Worm (Caenorhabditis elegans) whole organism, L1 larva: ENCODE data around the gene rpl-22.
A peak's percentile ranks its signal among the peaks of the same experiment; 100 is the strongest.

Experiments used
- C04F5.9 ChIP-seq: sonication (generic microtip); optimal IDR thresholded peaks from 2 replicates; lab custom pipeline; 2016; ENCODE audit warnings: missing genetic modification characterization, missing compliant biosample characterization
- C16A3.4 ChIP-seq: fragments of 150-350 bp; optimal IDR thresholded peaks from 2 replicates; lab custom pipeline; 2014; ENCODE audit warnings: missing biosample characterization, missing genetic modification characterization
- C34B4.2 ChIP-seq: sonication (generic microtip); optimal IDR thresholded peaks from 2 replicates; lab custom pipeline; 2017; ENCODE audit warnings: mild to moderate bottlenecking, missing genetic modification characterization, missing compliant biosample characterization
- F16B12.6 ChIP-seq: fragments of 150-350 bp; optimal IDR thresholded peaks from 2 replicates; lab custom pipeline; 2014; ENCODE audit warnings: missing biosample characterization, missing genetic modification characterization
- Y116A8C.19 ChIP-seq: sonication (generic microtip); optimal IDR thresholded peaks from 2 replicates; lab custom pipeline; 2016; ENCODE audit warnings: missing compliant biosample characterization, missing genetic modification characterization, borderline replicate concordance
- ama-1 ChIP-seq: fragments of 150-350 bp; optimal IDR thresholded peaks from 2 replicates; lab custom pipeline; 2014
- ceh-63 ChIP-seq: fragments of 200-800 bp; sonication (Bioruptor generic); optimal IDR thresholded peaks from 2 replicates; lab custom pipeline; 2018; ENCODE audit warnings: mild to moderate bottlenecking, missing genetic modification characterization, missing compliant biosample characterization
- ceh-82 ChIP-seq, 3 experiments: fragments of 150-350 bp in 1 of 3; sonication (generic microtip) in 2 of 3; optimal IDR thresholded peaks; 2 replicates each; lab custom pipeline; 2014 to 2017; ENCODE audit warnings: missing biosample characterization in 3 of 3, missing genetic modification characterization in 3 of 3
- ceh-88 ChIP-seq: fragments of 200-800 bp; sonication (Bioruptor generic); IDR thresholded peaks from 2 replicates; pipeline ENCODE4 v1.3.6; 2022; ENCODE audit warnings: missing genetic modification characterization, missing compliant biosample characterization
- dpl-1 ChIP-seq, 3 experiments: fragments of 150-350 bp in 2 of 3; sonication (generic microtip) in 1 of 3; optimal IDR thresholded peaks; 2 replicates each; lab custom pipeline; 2014 to 2017; ENCODE audit warnings: missing biosample characterization in 3 of 3, missing genetic modification characterization in 3 of 3, missing genetic modification reagents in 3 of 3
- efl-1 ChIP-seq, 4 experiments: fragments of 150-350 bp; optimal IDR thresholded peaks in 3 of 4; peaks in 1 of 4; 1 replicate in 1 of 4; 2 replicates in 3 of 4; lab custom pipeline; 2014; ENCODE audit warnings: missing biosample characterization in 2 of 4, missing genetic modification characterization in 2 of 4, missing genetic modification reagents in 2 of 4
- efl-3 ChIP-seq: fragments of 200-800 bp; sonication (Bioruptor generic); optimal IDR thresholded peaks from 2 replicates; lab custom pipeline; 2018; ENCODE audit warnings: mild to moderate bottlenecking, missing genetic modification characterization, missing compliant biosample characterization
- elt-2 ChIP-seq: sonication (generic microtip); optimal IDR thresholded peaks from 2 replicates; lab custom pipeline; 2016; ENCODE audit warnings: missing genetic modification characterization, mild to moderate bottlenecking, inconsistent platforms, missing compliant biosample characterization, missing genetic modification reagents
- fkh-10 ChIP-seq: sonication (generic microtip); optimal IDR thresholded peaks from 2 replicates; lab custom pipeline; 2017; ENCODE audit warnings: missing biosample characterization, missing genetic modification reagents, missing genetic modification characterization
- fkh-4 ChIP-seq: sonication (generic microtip); optimal IDR thresholded peaks from 2 replicates; lab custom pipeline; 2016; ENCODE audit warnings: missing compliant biosample characterization, missing genetic modification characterization, borderline replicate concordance
- fkh-8 ChIP-seq: sonication (generic microtip); optimal IDR thresholded peaks from 2 replicates; lab custom pipeline; 2016; ENCODE audit warnings: mild to moderate bottlenecking, missing genetic modification characterization, missing compliant biosample characterization
- hlh-17 ChIP-seq: fragments of 200-800 bp; sonication (Bioruptor generic); optimal IDR thresholded peaks from 2 replicates; lab custom pipeline; 2018; ENCODE audit warnings: missing genetic modification characterization, mild to moderate bottlenecking, missing compliant biosample characterization, moderate library complexity, borderline replicate concordance
- hlh-4 ChIP-seq: sonication (generic microtip); optimal IDR thresholded peaks from 2 replicates; lab custom pipeline; 2016; ENCODE audit warnings: mild to moderate bottlenecking, missing genetic modification characterization, missing compliant biosample characterization
- hpl-2 ChIP-seq: fragments of 150-350 bp; optimal IDR thresholded peaks from 2 replicates; lab custom pipeline; 2014; ENCODE audit warnings: missing biosample characterization, missing genetic modification reagents, missing genetic modification characterization
- irx-1 ChIP-seq: sonication (generic microtip); optimal IDR thresholded peaks from 2 replicates; lab custom pipeline; 2016; ENCODE audit warnings: missing genetic modification characterization, missing compliant biosample characterization
- isw-1 ChIP-seq: fragments of 200-800 bp; sonication (Bioruptor generic); IDR thresholded peaks from 2 replicates; pipeline ENCODE4 v1.3.6; 2022; ENCODE audit warnings: missing genetic modification characterization, missing compliant biosample characterization
- jun-1 ChIP-seq: fragments of 150-350 bp; optimal IDR thresholded peaks from 2 replicates; lab custom pipeline; 2014; ENCODE audit warnings: missing biosample characterization, missing genetic modification reagents, missing genetic modification characterization
- lin-13 ChIP-seq: fragments of 150-350 bp; optimal IDR thresholded peaks from 2 replicates; lab custom pipeline; 2014; ENCODE audit warnings: missing biosample characterization, missing genetic modification reagents, missing genetic modification characterization
- lin-15B ChIP-seq: fragments of 150-350 bp; sonication (generic microtip); optimal IDR thresholded peaks from 3 replicates; lab custom pipeline; 2014; ENCODE audit warnings: missing biosample characterization, missing genetic modification characterization
- lin-35 ChIP-seq, 2 experiments: fragments of 150-350 bp; optimal IDR thresholded peaks; 2 replicates each; lab custom pipeline; 2014; ENCODE audit warnings: missing biosample characterization in 2 of 2, missing genetic modification characterization in 2 of 2, missing genetic modification reagents in 2 of 2
- lir-3 ChIP-seq: sonication (generic microtip); optimal IDR thresholded peaks from 2 replicates; lab custom pipeline; 2016; ENCODE audit warnings: mild to moderate bottlenecking, missing genetic modification characterization, moderate library complexity, missing compliant biosample characterization; ENCODE audit not compliant: poor library complexity
- lsy-2 ChIP-seq, 2 experiments: fragments of 150-350 bp; optimal IDR thresholded peaks; 2 replicates each; lab custom pipeline; 2014; ENCODE audit warnings: missing biosample characterization in 2 of 2, missing genetic modification characterization in 2 of 2
- mdl-1 ChIP-seq, 2 experiments: fragments of 150-350 bp; optimal IDR thresholded peaks; 2 replicates each; lab custom pipeline; 2014 to 2017; ENCODE audit warnings: missing biosample characterization in 2 of 2, missing genetic modification characterization in 2 of 2, inconsistent platforms in 1 of 2
- mef-2 ChIP-seq: fragments of 150-350 bp; optimal IDR thresholded peaks from 2 replicates; lab custom pipeline; 2014; ENCODE audit warnings: missing biosample characterization, missing genetic modification characterization
- mep-1 ChIP-seq: fragments of 150-350 bp; optimal IDR thresholded peaks from 2 replicates; lab custom pipeline; 2014; ENCODE audit warnings: missing biosample characterization, missing genetic modification characterization
- nhr-20 ChIP-seq: sonication (generic microtip); optimal IDR thresholded peaks from 2 replicates; lab custom pipeline; 2016; ENCODE audit warnings: mild to moderate bottlenecking, missing genetic modification characterization, missing compliant biosample characterization
- nhr-237 ChIP-seq: fragments of 150-350 bp; optimal IDR thresholded peaks from 2 replicates; lab custom pipeline; 2014; ENCODE audit warnings: missing biosample characterization, missing genetic modification characterization
- nhr-28 ChIP-seq: fragments of 150-350 bp; optimal IDR thresholded peaks from 2 replicates; lab custom pipeline; 2014; ENCODE audit warnings: missing biosample characterization, missing genetic modification characterization
- nhr-71 ChIP-seq: sonication (generic microtip); optimal IDR thresholded peaks from 2 replicates; lab custom pipeline; 2016; ENCODE audit warnings: mild to moderate bottlenecking, missing genetic modification characterization, moderate library complexity, missing compliant biosample characterization
- nhr-76 ChIP-seq: sonication (generic microtip); optimal IDR thresholded peaks from 2 replicates; lab custom pipeline; 2017; ENCODE audit warnings: missing biosample characterization, missing genetic modification characterization
- nhr-77 ChIP-seq: fragments of 150-350 bp; optimal IDR thresholded peaks from 2 replicates; lab custom pipeline; 2014; ENCODE audit warnings: missing biosample characterization, missing genetic modification characterization
- nhr-85 ChIP-seq: sonication (generic microtip); peaks from one replicate; lab custom pipeline; 2016; ENCODE audit warnings: missing genetic modification characterization, inconsistent platforms, missing compliant biosample characterization
- nhr-90 ChIP-seq: sonication (generic microtip); optimal IDR thresholded peaks from 2 replicates; lab custom pipeline; 2016; ENCODE audit warnings: mild to moderate bottlenecking, missing genetic modification characterization, missing compliant biosample characterization; ENCODE audit not compliant: poor library complexity
- pax-3 ChIP-seq: fragments of 200-800 bp; sonication (Bioruptor generic); optimal IDR thresholded peaks from 2 replicates; lab custom pipeline; 2018; ENCODE audit warnings: mild to moderate bottlenecking, missing genetic modification characterization, moderate library complexity, missing compliant biosample characterization
- snpc-4 ChIP-seq: fragments of 150-350 bp; optimal IDR thresholded peaks from 2 replicates; lab custom pipeline; 2014; ENCODE audit warnings: missing biosample characterization, missing genetic modification characterization
- snu-23 ChIP-seq: sonication (generic microtip); optimal IDR thresholded peaks from 2 replicates; lab custom pipeline; 2016; ENCODE audit warnings: missing genetic modification characterization, missing compliant biosample characterization
- sox-4 ChIP-seq: sonication (generic microtip); optimal IDR thresholded peaks from 2 replicates; lab custom pipeline; 2016; ENCODE audit warnings: missing genetic modification characterization, missing compliant biosample characterization
- sup-37 ChIP-seq: fragments of 200-800 bp; sonication (Bioruptor generic); optimal IDR thresholded peaks from 2 replicates; lab custom pipeline; 2018; ENCODE audit warnings: mild to moderate bottlenecking, missing genetic modification characterization, missing compliant biosample characterization
- swsn-7 ChIP-seq: sonication (generic microtip); optimal IDR thresholded peaks from 2 replicates; lab custom pipeline; 2016; ENCODE audit warnings: missing genetic modification characterization, missing compliant biosample characterization
- tbx-2 ChIP-seq: sonication (generic microtip); optimal IDR thresholded peaks from 2 replicates; lab custom pipeline; 2016; ENCODE audit warnings: missing genetic modification characterization, missing compliant biosample characterization
- unc-130 ChIP-seq: fragments of 150-350 bp; optimal IDR thresholded peaks from 2 replicates; lab custom pipeline; 2017; ENCODE audit warnings: missing biosample characterization, missing genetic modification characterization, inconsistent platforms
- unc-30 ChIP-seq: sonication (generic microtip); optimal IDR thresholded peaks from 2 replicates; lab custom pipeline; 2017; ENCODE audit warnings: missing biosample characterization, missing genetic modification characterization
- unc-62 ChIP-seq: fragments of 150-350 bp; optimal IDR thresholded peaks from 2 replicates; lab custom pipeline; 2014; ENCODE audit warnings: missing biosample characterization, missing genetic modification reagents, missing genetic modification characterization
- unc-98 ChIP-seq: fragments of 200-800 bp; sonication (Bioruptor generic); IDR thresholded peaks from 2 replicates; pipeline ENCODE4 v1.3.6; 2022; ENCODE audit warnings: missing genetic modification characterization, missing compliant biosample characterization
- xbp-1 ChIP-seq: sonication (generic microtip); optimal IDR thresholded peaks from 2 replicates; lab custom pipeline; 2016; ENCODE audit warnings: missing genetic modification characterization, missing compliant biosample characterization
- ztf-11 ChIP-seq, 2 experiments: sonication (generic microtip); optimal IDR thresholded peaks; 2 replicates each; lab custom pipeline; 2016 to 2017; ENCODE audit warnings: missing genetic modification characterization in 2 of 2, missing biosample characterization in 1 of 2, missing compliant biosample characterization in 1 of 2
- ztf-4 ChIP-seq: fragments of 150-350 bp; optimal IDR thresholded peaks from 2 replicates; lab custom pipeline; 2014; ENCODE audit warnings: missing biosample characterization, missing genetic modification characterization

rpl-22 gene

ce11 chrII:5061794-5062368 is 6.5 kb downstream of the rpl-22 start, which contains the start of gene smc-5 (continued):
- TF ChIP-seq nhr-85 (tag; lab: Kevin White, UChicago) (peak; percentile 69), nhr-71 (tag; lab: Kevin White, UChicago) (peak; percentile 75), snpc-4 (tag; lab: Kevin White, UChicago) (peak; percentile 63), hlh-4 (no peak), unc-62 (no peak), nhr-28 (no peak), lin-35 (GFP tag; optimal IDR thresholded peaks at IDR 0.05; lab: Kevin White, UChicago) (peak; percentile 84 to 94), fkh-10 (GFP tag; lab: Kevin White, UChicago) (peak; percentile 24), pax-3 (tag; lab: Kevin White, UChicago) (peak; percentile 53), C16A3.4 (tag; lab: Kevin White, UChicago) (peak; percentile 92), nhr-237 (no peak), mdl-1 (tag; optimal IDR thresholded peaks at IDR 0.05; lab: Kevin White, UChicago) (peak in 1 of 2 experiments; percentile 42), sox-4 (tag; lab: Kevin White, UChicago) (peak; percentile 16), snu-23 (GFP tag; lab: Kevin White, UChicago) (peak; percentile 78), sup-37 (no peak), tbx-2 (peak; percentile 57), ztf-11 (tag; optimal IDR thresholded peaks at IDR 0.05; lab: Kevin White, UChicago) (peak in 1 of 2 experiments; percentile 48), nhr-90 (peak; percentile 60), irx-1 (tag; lab: Kevin White, UChicago) (no peak), ceh-88 (peak; percentile 46; the same call in 1 of the 2 replicates), mep-1 (peak; percentile 69), hpl-2 (GFP tag; lab: Kevin White, UChicago) (peak; percentile 8), nhr-20 (peak; percentile 66), lin-15B (peak; percentile 87), fkh-8 (tag; lab: Kevin White, UChicago) (peak; percentile 75), unc-98 (GFP tag; lab: Robert Waterston, UW) (peak; percentile 25; the same call in 1 of the 2 replicates), F16B12.6 (peak; percentile 65), efl-3 (GFP tag; lab: Kevin White, UChicago) (no peak), efl-1 (optimal IDR thresholded peaks at IDR 0.05; lab: Kevin White, UChicago) (peak; percentile 84 to 88), efl-1 (GFP tag; optimal IDR thresholded peaks at IDR 0.05 in 1 of 2; lab: Kevin White, UChicago) (peak; percentile 86 to 98), elt-2 (no peak), ztf-4 (tag; lab: Kevin White, UChicago) (no peak), unc-130 (tag; lab: Kevin White, UChicago) (peak; percentile 45), nhr-76 (tag; lab: Kevin White, UChicago) (no peak), dpl-1 (GFP tag; optimal IDR thresholded peaks at IDR 0.05; lab: Kevin White, UChicago) (peak; percentile 82 to 91 (median 84)), ceh-82 (tag; optimal IDR thresholded peaks at IDR 0.05; lab: Kevin White, UChicago) (peak in 2 of 3 experiments; percentile 37 to 79), jun-1 (tag; lab: Kevin White, UChicago) (peak; percentile 32), nhr-77 (tag; lab: Kevin White, UChicago) (peak; percentile 62), swsn-7 (tag; lab: Kevin White, UChicago) (peak; percentile 59), mef-2 (peak; percentile 51), lsy-2 (tag; optimal IDR thresholded peaks at IDR 0.05; lab: Kevin White, UChicago) (peak; percentile 71 to 94), lin-13 (peak; percentile 41), lir-3 (tag; lab: Kevin White, UChicago) (peak; percentile 73), fkh-4 (tag; lab: Kevin White, UChicago) (no peak), ama-1 (lab: Kevin White, UChicago) (no peak), Y116A8C.19 (tag; lab: Kevin White, UChicago) (no peak), xbp-1 (tag; lab: Kevin White, UChicago) (peak; percentile 56), ceh-63 (no peak), C04F5.9 (no peak), isw-1 (GFP tag; lab: Robert Waterston, UW) (peak; percentile 71), unc-30 (no peak), C34B4.2 (no peak), hlh-17 (GFP tag; lab: Kevin White, UChicago) (no peak)
